Worm (Caenorhabditis elegans): Measurements from ENCODE around the gene kcc-3.
A peak's percentile ranks its signal among the peaks of the same experiment; 100 is the strongest.

The kcc-3 gene

ce11 chrII:7411930-7412329 lies 22.2 kb downstream of the kcc-3 start, which contains the start of gene K02A2.5:
Gene K02A2.5, minus strand, starts transcription at chrII:7412030.
- no peak for TF ChIP-seq nhr-19 (GFP tag; conservative IDR thresholded peaks at IDR 0.05)
- TF ChIP-seq aly-2 (tag; optimal IDR thresholded peaks at IDR 0.05): no peak
- TF ChIP-seq fos-1 (tag; optimal IDR thresholded peaks at IDR 0.05): no peak
- no peak for TF ChIP-seq fkh-8 (tag; optimal IDR thresholded peaks at IDR 0.05)
- TF ChIP-seq nhr-11 (tag; optimal IDR thresholded peaks at IDR 0.05): no peak
- no peak for TF ChIP-seq mef-2 (tag; optimal IDR thresholded peaks at IDR 0.05)
- TF ChIP-seq nhr-71 (tag; optimal IDR thresholded peaks at IDR 0.05): no peak
- no peak for TF ChIP-seq unc-86 (tag; optimal IDR thresholded peaks at IDR 0.05)

- TF ChIP-seq elt-3 (tag; optimal IDR thresholded peaks at IDR 0.05) (no peak), pqm-1 (tag; optimal IDR thresholded peaks at IDR 0.05) (no peak), blmp-1 (tag; optimal IDR thresholded peaks at IDR 0.05) (no peak), nhr-76 (tag; optimal IDR thresholded peaks at IDR 0.05) (no peak)
Measured at ce11 chrII:7408192-7408591, 25.9 kb downstream of the kcc-3 start, which contains the start of gene srd-55. Gene srd-55, plus strand, starts transcription at chrII:7408492.

- TF ChIP-seq pax-3 (tag; optimal IDR thresholded peaks at IDR 0.05) (no peak), blmp-1 (tag; optimal IDR thresholded peaks at IDR 0.05) (peak; percentile 67)
Measured at ce11 chrII:7406438-7406837, 27.6 kb downstream of the kcc-3 start.

- TF ChIP-seq lsy-2 (tag; optimal IDR thresholded peaks at IDR 0.05) (peak in 1 of 2 experiments; percentile 16), ceh-63 (GFP tag; optimal IDR thresholded peaks at IDR 0.05) (no peak), hlh-17 (GFP tag; optimal IDR thresholded peaks at IDR 0.05; ENCODE audit: borderline replicate concordance) (no peak), tlp-1 (tag; optimal IDR thresholded peaks at IDR 0.05) (no peak), unc-98 (GFP tag; IDR thresholded peaks at IDR 0.05) (no peak), blmp-1 (tag; optimal IDR thresholded peaks at IDR 0.05) (peak; percentile 100), ceh-8 (GFP tag; optimal IDR thresholded peaks at IDR 0.05) (no peak), zag-1 (tag; optimal IDR thresholded peaks at IDR 0.05) (no peak), ztf-4 (tag; optimal IDR thresholded peaks at IDR 0.05) (no peak), nhr-76 (tag; optimal IDR thresholded peaks at IDR 0.05) (no peak), nhr-84 (tag; optimal IDR thresholded peaks at IDR 0.05) (no peak), nhr-28 (tag; optimal IDR thresholded peaks at IDR 0.05) (no peak), elt-3 (tag; optimal IDR thresholded peaks at IDR 0.05) (peak in 3 of 6 experiments; percentile 23 to 41 (median 40)), snu-23 (GFP tag; optimal IDR thresholded peaks at IDR 0.05) (no peak), unc-86 (tag; optimal IDR thresholded peaks at IDR 0.05) (no peak), nhr-11 (tag; optimal IDR thresholded peaks at IDR 0.05) (no peak), fkh-8 (tag; optimal IDR thresholded peaks at IDR 0.05) (no peak), lin-14 (GFP tag; optimal IDR thresholded peaks at IDR 0.05) (peak; percentile 75), nhr-237 (tag; optimal IDR thresholded peaks at IDR 0.05) (no peak), pax-3 (tag; optimal IDR thresholded peaks at IDR 0.05) (no peak), ets-5 (GFP tag; IDR thresholded peaks at IDR 0.05) (no peak), nhr-85 (tag) (peak; percentile 88), mab-9 (GFP tag; IDR thresholded peaks at IDR 0.05) (no peak), ama-1 (optimal IDR thresholded peaks at IDR 0.05) (no peak), nhr-71 (tag; optimal IDR thresholded peaks at IDR 0.05) (no peak), efl-3 (GFP tag; optimal IDR thresholded peaks at IDR 0.05) (no peak), jun-1 (tag; optimal IDR thresholded peaks at IDR 0.05) (no peak), isw-1 (GFP tag; IDR thresholded peaks at IDR 0.05) (no peak)
Measured at ce11 chrII:7405262-7405661, 28.8 kb downstream of the kcc-3 start.

- TF ChIP-seq efl-1 (optimal IDR thresholded peaks at IDR 0.05): no peak
- TF ChIP-seq efl-1 (GFP tag; optimal IDR thresholded peaks at IDR 0.05 in 1 of 2): peak in 1 of 2 experiments; percentile 69
- peak; percentile 16 for TF ChIP-seq blmp-1 (tag; optimal IDR thresholded peaks at IDR 0.05)
- no peak for TF ChIP-seq lin-14 (GFP tag; optimal IDR thresholded peaks at IDR 0.05)
- no peak for TF ChIP-seq fos-1 (tag; optimal IDR thresholded peaks at IDR 0.05)
Measured at ce11 chrII:7404001-7404400, 30.1 kb downstream of the kcc-3 start.

Data from whole organism, L1 larva.